Worm (Caenorhabditis elegans) whole organism, mixed stage, embryonic: ENCODE results near the gene fbxa-28.
"Not testable (repeated sequence)": the region's sequence is repeated elsewhere in the genome, so short reads cannot be mapped to it uniquely, and the experiment has no call there.

Experiments
- M03D4.4 ChIP-seq: sonication (generic microtip); optimal IDR thresholded peaks from 2 replicates; lab custom pipeline; 2017; ENCODE audit warnings: mild to moderate bottlenecking, missing genetic modification characterization, missing compliant biosample characterization
- bed-3 ChIP-seq: fragments of 200-800 bp; sonication (Bioruptor generic); optimal IDR thresholded peaks from 3 replicates; lab custom pipeline; 2018; ENCODE audit warnings: mild to moderate bottlenecking, missing genetic modification characterization, moderate library complexity, missing compliant biosample characterization
- blmp-1 ChIP-seq: fragments of 150-350 bp; optimal IDR thresholded peaks from 2 replicates; lab custom pipeline; 2014; ENCODE audit warnings: missing biosample characterization, missing genetic modification characterization
- ceh-39 ChIP-seq: fragments of 150-350 bp; optimal IDR thresholded peaks from 2 replicates; lab custom pipeline; 2014; ENCODE audit warnings: missing biosample characterization, missing genetic modification characterization
- ceh-43 ChIP-seq: fragments of 200-800 bp; sonication (Bioruptor generic); optimal IDR thresholded peaks from 2 replicates; lab custom pipeline; 2018; ENCODE audit warnings: mild to moderate bottlenecking, missing genetic modification characterization, moderate library complexity, missing compliant biosample characterization
- ceh-83 ChIP-seq: fragments of 200-800 bp; sonication (Bioruptor generic); optimal IDR thresholded peaks from 2 replicates; lab custom pipeline; 2018; ENCODE audit warnings: mild to moderate bottlenecking, missing genetic modification characterization, missing compliant biosample characterization
- cnd-1 ChIP-seq: fragments of 200-800 bp; sonication (Bioruptor generic); optimal IDR thresholded peaks from 2 replicates; lab custom pipeline; 2018; ENCODE audit warnings: mild to moderate bottlenecking, missing genetic modification characterization, missing compliant biosample characterization
- drap-1 ChIP-seq: fragments of 200-800 bp; sonication (Bioruptor generic); optimal IDR thresholded peaks from 3 replicates; lab custom pipeline; 2018; ENCODE audit warnings: mild to moderate bottlenecking, missing genetic modification characterization, missing compliant biosample characterization
- elt-1 ChIP-seq: sonication (generic microtip); optimal IDR thresholded peaks from 2 replicates; lab custom pipeline; 2017; ENCODE audit warnings: missing genetic modification characterization, mild to moderate bottlenecking, missing compliant biosample characterization, antibody characterized with exemption, moderate library complexity, borderline replicate concordance; ENCODE audit not compliant: insufficient read depth
- elt-3 ChIP-seq: fragments of 150-350 bp; optimal IDR thresholded peaks from 2 replicates; lab custom pipeline; 2014; ENCODE audit warnings: missing biosample characterization, missing genetic modification characterization
- ham-2 ChIP-seq: fragments of 200-800 bp; sonication (Bioruptor generic); optimal IDR thresholded peaks from 2 replicates; lab custom pipeline; 2018; ENCODE audit warnings: mild to moderate bottlenecking, missing genetic modification characterization, missing compliant biosample characterization
- hlh-1 ChIP-seq: fragments of 150-350 bp; optimal IDR thresholded peaks from 2 replicates; lab custom pipeline; 2014; ENCODE audit warnings: missing biosample characterization, missing genetic modification reagents, missing genetic modification characterization
- lin-13 ChIP-seq: fragments of 150-350 bp; optimal IDR thresholded peaks from 2 replicates; lab custom pipeline; 2014; ENCODE audit warnings: missing biosample characterization, missing genetic modification characterization
- lin-32 ChIP-seq: fragments of 200-800 bp; sonication (Bioruptor generic); optimal IDR thresholded peaks from 2 replicates; lab custom pipeline; 2018; ENCODE audit warnings: mild to moderate bottlenecking, missing genetic modification characterization, missing compliant biosample characterization
- lsy-2 ChIP-seq: fragments of 150-350 bp; optimal IDR thresholded peaks from 2 replicates; lab custom pipeline; 2014; ENCODE audit warnings: missing biosample characterization, missing genetic modification characterization
- mab-5 ChIP-seq: fragments of 150-350 bp; optimal IDR thresholded peaks from 2 replicates; lab custom pipeline; 2014; ENCODE audit warnings: missing biosample characterization, missing genetic modification characterization
- mep-1 ChIP-seq: fragments of 150-350 bp; optimal IDR thresholded peaks from 2 replicates; lab custom pipeline; 2017; ENCODE audit warnings: missing biosample characterization, missing genetic modification reagents, missing genetic modification characterization, inconsistent platforms
- mls-2 ChIP-seq: sonication (generic microtip); optimal IDR thresholded peaks from 2 replicates; lab custom pipeline; 2016; ENCODE audit warnings: mild to moderate bottlenecking, missing genetic modification characterization, moderate library complexity, missing compliant biosample characterization
- nhr-12 ChIP-seq: fragments of 150-350 bp; optimal IDR thresholded peaks from 2 replicates; lab custom pipeline; 2014; ENCODE audit warnings: missing biosample characterization, missing genetic modification characterization
- nhr-237 ChIP-seq: fragments of 150-350 bp; optimal IDR thresholded peaks from 2 replicates; lab custom pipeline; 2014; ENCODE audit warnings: missing biosample characterization, missing genetic modification characterization
- nhr-28 ChIP-seq: fragments of 150-350 bp; optimal IDR thresholded peaks from 2 replicates; lab custom pipeline; 2014; ENCODE audit warnings: missing biosample characterization, missing genetic modification characterization
- nhr-76 ChIP-seq: sonication (generic microtip); optimal IDR thresholded peaks from 2 replicates; lab custom pipeline; 2017; ENCODE audit warnings: missing biosample characterization, missing genetic modification characterization
- pha-4 ChIP-seq: fragments of 150-350 bp; optimal IDR thresholded peaks from 2 replicates; lab custom pipeline; 2018; ENCODE audit warnings: missing biosample characterization, missing genetic modification reagents, missing genetic modification characterization
- sem-2 ChIP-seq: fragments of 200-800 bp; sonication (Bioruptor generic); optimal IDR thresholded peaks from 2 replicates; lab custom pipeline; 2018; ENCODE audit warnings: mild to moderate bottlenecking, missing genetic modification characterization, missing compliant biosample characterization
- snpc-4 ChIP-seq: fragments of 150-350 bp; optimal IDR thresholded peaks from 2 replicates; lab custom pipeline; 2014; ENCODE audit warnings: missing biosample characterization, missing genetic modification characterization
- tbx-8 ChIP-seq: fragments of 200-800 bp; sonication (Bioruptor generic); optimal IDR thresholded peaks from 2 replicates; lab custom pipeline; 2018; ENCODE audit warnings: mild to moderate bottlenecking, missing genetic modification characterization, moderate library complexity, missing compliant biosample characterization
- unc-120 ChIP-seq: sonication (generic microtip); optimal IDR thresholded peaks from 2 replicates; lab custom pipeline; 2017; ENCODE audit warnings: missing genetic modification characterization, missing compliant biosample characterization; ENCODE audit not compliant: poor library complexity, severe bottlenecking
- unc-39 ChIP-seq: fragments of 150-350 bp; optimal IDR thresholded peaks from 2 replicates; lab custom pipeline; 2014; ENCODE audit warnings: missing biosample characterization, missing genetic modification characterization
- unc-62 ChIP-seq: fragments of 150-350 bp; optimal IDR thresholded peaks from 2 replicates; lab custom pipeline; 2014; ENCODE audit warnings: missing biosample characterization, missing genetic modification reagents, missing genetic modification characterization
- zip-8 ChIP-seq: fragments of 150-350 bp; optimal IDR thresholded peaks from 2 replicates; lab custom pipeline; 2014; ENCODE audit warnings: missing biosample characterization, missing genetic modification characterization
- ztf-11 ChIP-seq: fragments of 150-350 bp; optimal IDR thresholded peaks from 2 replicates; lab custom pipeline; 2014; ENCODE audit warnings: missing biosample characterization, missing genetic modification characterization

Gene fbxa-28

DNA sequence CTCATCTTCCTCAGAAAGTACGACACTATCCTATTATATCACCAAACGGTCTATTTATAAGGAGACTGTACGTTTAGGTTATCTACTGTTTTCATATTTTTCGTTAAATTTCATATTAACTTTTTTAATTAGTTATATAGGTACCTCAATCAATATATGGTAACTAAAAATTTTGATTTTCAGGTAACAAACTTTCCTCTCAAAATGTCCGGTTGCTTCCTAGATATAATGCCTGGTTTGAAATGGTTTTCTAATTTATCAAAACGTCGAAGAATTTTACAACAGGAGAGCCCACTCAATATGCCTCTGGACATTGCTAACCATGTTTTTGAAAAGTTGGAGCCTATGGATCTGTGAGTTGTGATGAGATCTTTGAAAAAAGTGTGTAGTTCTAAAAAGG is at the start of gene fbxa-28:
fbxa-28 (plus strand) TSS at position 301 of the 400 bp plus-strand sequence.
- no peak for TF ChIP-seq drap-1
- TF ChIP-seq cnd-1 (tag; lab: Kevin White, UChicago) = no peak
- no peak for TF ChIP-seq mep-1 (tag; lab: Kevin White, UChicago)
- TF ChIP-seq nhr-237 = no peak
- TF ChIP-seq pha-4 (tag; lab: Kevin White, UChicago) = no peak
- no peak for TF ChIP-seq elt-1
- no peak for TF ChIP-seq unc-120 (tag; lab: Kevin White, UChicago)
- no peak for TF ChIP-seq hlh-1 (tag; lab: Kevin White, UChicago)
- TF ChIP-seq lsy-2 = no peak
- no peak for TF ChIP-seq blmp-1 (tag; lab: Kevin White, UChicago)
- no peak for TF ChIP-seq nhr-28

- TF ChIP-seq tbx-8 (GFP tag; lab: Kevin White, UChicago) (no peak), sem-2 (GFP tag; lab: Kevin White, UChicago) (no peak), ceh-83 (GFP tag; lab: Kevin White, UChicago) (no peak), ztf-11 (tag; lab: Kevin White, UChicago) (no peak), unc-39 (tag; lab: Kevin White, UChicago) (no peak), lin-13 (tag; lab: Kevin White, UChicago) (no peak), zip-8 (tag; lab: Kevin White, UChicago) (no peak), nhr-12 (no peak), cnd-1 (tag; lab: Kevin White, UChicago) (no peak), blmp-1 (tag; lab: Kevin White, UChicago) (no peak), mab-5 (tag; lab: Kevin White, UChicago) (no peak), lin-32 (GFP tag; lab: Kevin White, UChicago) (no peak), ham-2 (GFP tag; lab: Kevin White, UChicago) (no peak), lsy-2 (no peak)
Observed at ce11 chrIII:1248335-1248734, 49.4 kb upstream of the fbxa-28 start.

- TF ChIP-seq mab-5 (tag; lab: Kevin White, UChicago) (no peak), bed-3 (GFP tag; lab: Kevin White, UChicago) (no peak), drap-1 (no peak), M03D4.4 (tag; lab: Kevin White, UChicago) (no peak), hlh-1 (tag; lab: Kevin White, UChicago) (no peak), ham-2 (GFP tag; lab: Kevin White, UChicago) (no peak), ceh-43 (GFP tag; lab: Kevin White, UChicago) (no peak), unc-39 (tag; lab: Kevin White, UChicago) (no peak), ztf-11 (tag; lab: Kevin White, UChicago) (no peak), ceh-39 (tag; lab: Kevin White, UChicago) (no peak), blmp-1 (tag; lab: Kevin White, UChicago) (no peak), nhr-76 (tag; lab: Kevin White, UChicago) (no peak), snpc-4 (no peak), lsy-2 (no peak), lin-13 (tag; lab: Kevin White, UChicago) (no peak)
Observed at ce11 chrIII:1249111-1249583, 48.6 kb upstream of the fbxa-28 start, which contains the start of the genes fbxa-76 and fbxa-77. fbxa-76 (minus strand) TSS chrIII:1249161. fbxa-77 (plus strand) TSS chrIII:1249475.

- not testable (repeated sequence) for TF ChIP-seq sem-2 (GFP tag; lab: Kevin White, UChicago); unc-39 (tag; lab: Kevin White, UChicago); mls-2
Observed at ce11 chrIII:1256519-1256918, 41.2 kb upstream of the fbxa-28 start, which contains the start of gene fbxa-208. fbxa-208 (plus strand) TSS chrIII:1256819.

DNA sequence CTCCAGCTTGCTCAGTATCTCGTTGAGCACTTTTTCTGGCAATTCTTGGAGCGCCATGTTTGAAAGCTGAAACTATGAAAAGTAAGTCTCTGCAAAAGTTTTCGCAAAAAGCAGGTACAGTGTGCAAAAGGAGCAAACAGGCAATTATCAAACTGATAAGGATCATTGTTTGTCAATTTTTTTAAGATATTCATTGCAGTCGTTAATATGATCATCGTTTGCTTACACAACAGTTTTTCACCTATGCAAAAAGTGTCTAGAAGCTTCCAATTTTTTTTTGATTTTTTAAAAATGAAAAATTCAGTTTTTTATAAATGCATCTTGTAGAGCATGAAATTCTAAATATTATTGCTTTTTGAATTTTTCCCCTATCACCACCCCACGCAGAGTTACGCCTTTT is 39.3 kb upstream of the fbxa-28 start, which contains the start of gene fbxa-78:
fbxa-78 (minus strand) TSS at position 101 of the 400 bp plus-strand sequence.
- TF ChIP-seq nhr-12; drap-1; ztf-11 (tag; lab: Kevin White, UChicago): not testable (repeated sequence)
- TF ChIP-seq, all 35 proteins: peak for 0; not testable (repeated sequence) for 35

DNA sequence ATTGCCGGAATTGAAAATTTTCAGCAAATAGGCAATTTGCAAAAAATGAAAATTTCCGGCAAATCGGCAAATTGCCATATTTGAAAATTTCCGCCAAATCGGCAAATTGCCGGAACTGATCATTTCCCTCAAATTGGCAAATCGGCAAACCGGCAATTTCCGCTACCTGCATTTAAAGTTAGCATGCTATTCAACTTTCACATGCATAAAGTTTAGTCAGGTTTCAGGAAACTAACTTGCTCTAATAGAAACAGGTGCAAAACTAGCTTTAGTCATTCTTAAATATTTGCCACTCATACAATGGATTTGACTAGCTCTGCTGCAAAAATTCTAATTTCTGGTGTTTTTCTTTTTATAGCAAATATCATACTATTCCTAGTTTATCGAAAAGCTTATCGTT is 34.0 kb upstream of the fbxa-28 start, which contains the start of gene srz-9:
srz-9 (plus strand) TSS at position 301 of the 400 bp plus-strand sequence.
- not testable (repeated sequence) for TF ChIP-seq cnd-1 (tag; lab: Kevin White, UChicago); unc-62 (GFP tag; lab: Kevin White, UChicago); elt-3 (tag; lab: Kevin White, UChicago)
- TF ChIP-seq, all 35 proteins: peak for 0; not testable (repeated sequence) for 35
